Worm (Caenorhabditis elegans) whole organism, young adult: ENCODE results near the gene mig-14.

Experiments
- D2030.7 ChIP-seq: fragments of 200-800 bp; sonication (Bioruptor generic); IDR thresholded peaks from 2 replicates; pipeline ENCODE4 v1.3.6; 2022; ENCODE audit warnings: missing genetic modification reagents, missing genetic modification characterization, missing compliant biosample characterization
- F23B12.7 ChIP-seq: sonication (generic microtip); optimal IDR thresholded peaks from 2 replicates; lab custom pipeline; 2017; ENCODE audit warnings: missing genetic modification characterization, mild to moderate bottlenecking, missing compliant biosample characterization, antibody characterized with exemption, moderate library complexity; ENCODE audit not compliant: insufficient read depth
- F33H1.4 ChIP-seq: fragments of 200-800 bp; sonication (Bioruptor generic); IDR thresholded peaks from 2 replicates; pipeline ENCODE4 v1.3.6; 2022; ENCODE audit warnings: missing genetic modification reagents, missing genetic modification characterization, missing compliant biosample characterization
- F49E8.2 ChIP-seq: sonication (generic microtip); optimal IDR thresholded peaks from 3 replicates; lab custom pipeline; 2017; ENCODE audit warnings: missing genetic modification characterization, mild to moderate bottlenecking, missing compliant biosample characterization, antibody characterized with exemption, moderate library complexity; ENCODE audit not compliant: insufficient read depth
- F57A8.1 ChIP-seq: fragments of 200-800 bp; sonication (Bioruptor generic); optimal IDR thresholded peaks from 2 replicates; lab custom pipeline; 2018; ENCODE audit warnings: mild to moderate bottlenecking, missing genetic modification characterization, moderate library complexity, missing compliant biosample characterization
- Y53F4B.3 ChIP-seq: fragments of 200-800 bp; sonication (Bioruptor generic); IDR thresholded peaks from 2 replicates; pipeline ENCODE4 v1.3.6; 2022; ENCODE audit warnings: missing genetic modification reagents, missing genetic modification characterization, missing compliant biosample characterization
- Y53G8AR.9 ChIP-seq: fragments of 200-800 bp; sonication (Bioruptor generic); conservative IDR thresholded peaks from 2 replicates; pipeline ENCODE4 v1.3.6; 2022; ENCODE audit warnings: missing genetic modification reagents, missing genetic modification characterization, missing compliant biosample characterization
- attf-6 ChIP-seq: fragments of 200-800 bp; sonication (Bioruptor generic); IDR thresholded peaks from 2 replicates; pipeline ENCODE4 v1.3.6; 2022; ENCODE audit warnings: missing genetic modification reagents, missing genetic modification characterization, missing compliant biosample characterization
- bed-2 ChIP-seq: fragments of 200-800 bp; sonication (Bioruptor generic); IDR thresholded peaks from 2 replicates; pipeline ENCODE4 v1.3.6; 2022; ENCODE audit warnings: missing genetic modification reagents, missing genetic modification characterization, missing compliant biosample characterization
- ccch-3 ChIP-seq: fragments of 200-800 bp; sonication (Bioruptor generic); optimal IDR thresholded peaks from 2 replicates; lab custom pipeline; 2018; ENCODE audit warnings: mild to moderate bottlenecking, missing genetic modification characterization, missing compliant biosample characterization
- ceh-58 ChIP-seq: fragments of 200-800 bp; sonication (Bioruptor generic); IDR thresholded peaks from 2 replicates; pipeline ENCODE4 v1.3.6; 2022; ENCODE audit warnings: missing genetic modification characterization, missing compliant biosample characterization
- ceh-91 ChIP-seq: fragments of 200-800 bp; sonication (Bioruptor generic); IDR thresholded peaks from 2 replicates; pipeline ENCODE4 v1.3.6; 2022; ENCODE audit warnings: missing genetic modification reagents, missing genetic modification characterization, missing compliant biosample characterization
- dpl-1 ChIP-seq: fragments of 150-350 bp; optimal IDR thresholded peaks from 2 replicates; lab custom pipeline; 2014; ENCODE audit warnings: missing biosample characterization, missing genetic modification reagents, missing genetic modification characterization
- efl-1 ChIP-seq: fragments of 150-350 bp; optimal IDR thresholded peaks from 2 replicates; lab custom pipeline; 2014; ENCODE audit warnings: missing biosample characterization, missing genetic modification reagents, missing genetic modification characterization
- egl-44 ChIP-seq: fragments of 200-800 bp; sonication (Bioruptor generic); IDR thresholded peaks from 2 replicates; pipeline ENCODE4 v1.3.6; 2022; ENCODE audit warnings: missing genetic modification reagents, missing genetic modification characterization, missing compliant biosample characterization
- ets-4 ChIP-seq: fragments of 200-800 bp; sonication (Bioruptor generic); optimal IDR thresholded peaks from 2 replicates; lab custom pipeline; 2018; ENCODE audit warnings: mild to moderate bottlenecking, missing genetic modification characterization, missing compliant biosample characterization
- lin-40 ChIP-seq: sonication (generic microtip); optimal IDR thresholded peaks from 2 replicates; lab custom pipeline; 2016; ENCODE audit warnings: missing genetic modification characterization, mild to moderate bottlenecking, missing compliant biosample characterization, missing genotype, missing genetic modification reagents
- lin-54 ChIP-seq: fragments of 200-800 bp; sonication (Bioruptor generic); optimal IDR thresholded peaks from 2 replicates; lab custom pipeline; 2018; ENCODE audit warnings: mild to moderate bottlenecking, missing genetic modification characterization, missing compliant biosample characterization
- lsl-1 ChIP-seq: fragments of 200-800 bp; sonication (Bioruptor generic); optimal IDR thresholded peaks from 2 replicates; lab custom pipeline; 2018; ENCODE audit warnings: mild to moderate bottlenecking, missing genetic modification characterization, moderate library complexity, missing compliant biosample characterization
- lsy-27 ChIP-seq: sonication (generic microtip); optimal IDR thresholded peaks from 2 replicates; lab custom pipeline; 2017; ENCODE audit warnings: missing genetic modification characterization, mild to moderate bottlenecking, missing compliant biosample characterization, antibody characterized with exemption, missing genotype, borderline replicate concordance; ENCODE audit not compliant: insufficient read depth
- madf-10 ChIP-seq: sonication (generic microtip); optimal IDR thresholded peaks from 2 replicates; lab custom pipeline; 2016; ENCODE audit warnings: mild to moderate bottlenecking, missing genetic modification characterization, missing compliant biosample characterization
- madf-6 ChIP-seq: fragments of 200-800 bp; sonication (Bioruptor generic); IDR thresholded peaks from 2 replicates; pipeline ENCODE4 v1.3.6; 2022; ENCODE audit warnings: missing genetic modification reagents, missing genetic modification characterization, missing compliant biosample characterization
- madf-8 ChIP-seq: fragments of 200-800 bp; sonication (Bioruptor generic); conservative IDR thresholded peaks from 2 replicates; pipeline ENCODE4 v1.3.6; 2022; ENCODE audit warnings: missing genetic modification reagents, missing genetic modification characterization, missing compliant biosample characterization
- nfyb-1 ChIP-seq: fragments of 200-800 bp; sonication (Bioruptor generic); IDR thresholded peaks from 2 replicates; pipeline ENCODE4 v1.3.6; 2022; ENCODE audit warnings: missing genetic modification reagents, missing genetic modification characterization, missing compliant biosample characterization
- nhr-179 ChIP-seq: sonication (generic microtip); optimal IDR thresholded peaks from 2 replicates; lab custom pipeline; 2016; ENCODE audit warnings: mild to moderate bottlenecking, missing genetic modification characterization, missing compliant biosample characterization
- sdz-38 ChIP-seq: sonication (generic microtip); optimal IDR thresholded peaks from 2 replicates; lab custom pipeline; 2016; ENCODE audit warnings: missing genotype, missing genetic modification characterization, missing compliant biosample characterization
- snpc-4 ChIP-seq, 5 experiments: fragments of 150-350 bp in 1 of 5; sonication (generic microtip) in 4 of 5; optimal IDR thresholded peaks; 2 replicates each; lab custom pipeline; 2014 to 2018; ENCODE audit warnings: missing genetic modification characterization in 5 of 5, missing biosample characterization in 3 of 5, antibody characterized with exemption in 2 of 5, mild to moderate bottlenecking in 2 of 5, missing compliant biosample characterization in 2 of 5, missing genotype in 2 of 5, moderate library complexity in 2 of 5, missing genetic modification reagents in 1 of 5
- tbp1 ChIP-seq: fragments of 200-800 bp; sonication (Bioruptor generic); optimal IDR thresholded peaks from 2 replicates; lab custom pipeline; 2018; ENCODE audit warnings: mild to moderate bottlenecking, missing genetic modification characterization, missing compliant biosample characterization
- xnd-1 ChIP-seq: sonication (generic microtip); optimal IDR thresholded peaks from 2 replicates; lab custom pipeline; 2016; ENCODE audit warnings: missing genotype, missing genetic modification reagents, missing genetic modification characterization, missing compliant biosample characterization
- ztf-18 ChIP-seq: sonication (generic microtip); optimal IDR thresholded peaks from 2 replicates; lab custom pipeline; 2016; ENCODE audit warnings: missing genotype, mild to moderate bottlenecking, missing genetic modification characterization, missing compliant biosample characterization
- ztf-3 ChIP-seq: fragments of 200-800 bp; sonication (Bioruptor generic); optimal IDR thresholded peaks from 2 replicates; lab custom pipeline; 2018; ENCODE audit warnings: mild to moderate bottlenecking, missing genetic modification characterization, missing compliant biosample characterization

Gene mig-14

ce11 chrII:13741449-13741848 lies at the start of gene mig-14:
mig-14 (plus strand) TSS chrII:13741738.
- TF ChIP-seq ztf-18 (tag; lab: Kevin White, UChicago) (no peak), nhr-179 (no peak), ztf-3 (no peak), lin-54 (GFP tag; lab: Kevin White, UChicago) (no peak), nfyb-1 (0 out of 2 replicates have a peak, but pooled peaks have one; percentile 37)

- TF ChIP-seq bed-2 (GFP tag; lab: Robert Waterston, UW): no peak
- peak; percentile 18; the same call in 1 of the 2 replicates for TF ChIP-seq madf-8 (GFP tag; lab: Robert Waterston, UW)
- no peak for TF ChIP-seq Y53G8AR.9 (GFP tag; lab: Robert Waterston, UW)
- TF ChIP-seq dpl-1 (GFP tag; lab: Kevin White, UChicago): no peak
- TF ChIP-seq snpc-4 (GFP tag; optimal IDR thresholded peaks at IDR 0.05; lab: Kevin White, UChicago): no peak
- TF ChIP-seq snpc-4 (tag; optimal IDR thresholded peaks at IDR 0.05; lab: Kevin White, UChicago): peak in 1 of 4 experiments; percentile 8
- TF ChIP-seq ceh-58 (GFP tag; lab: Robert Waterston, UW): no peak
- no peak for TF ChIP-seq F57A8.1 (GFP tag; lab: Kevin White, UChicago)
- TF ChIP-seq madf-6 (GFP tag; lab: Robert Waterston, UW): peak; percentile 57; the same call in 1 of the 2 replicates
- peak; percentile 36 for TF ChIP-seq lsl-1
Measured at ce11 chrII:13694712-13695111, 46.8 kb upstream of the mig-14 start, which contains the start of gene rpoa-1. rpoa-1 (minus strand) TSS chrII:13694795.

ce11 chrII:13695343-13696332 lies 45.9 kb upstream of the mig-14 start, which contains the start of gene kqt-3:
kqt-3 (plus strand) TSS chrII:13696282.
- peak; percentile 36; the same call in 1 of the 2 replicates for TF ChIP-seq ceh-91
- TF ChIP-seq efl-1: peak; percentile 31
- TF ChIP-seq egl-44 (GFP tag; lab: Robert Waterston, UW): no peak
- TF ChIP-seq ets-4 (GFP tag; lab: Kevin White, UChicago): no peak
- no peak for TF ChIP-seq F23B12.7 (tag; lab: Kevin White, UChicago)
- TF ChIP-seq lsy-27 (tag; lab: Kevin White, UChicago): no peak
- peak; percentile 69 for TF ChIP-seq xnd-1 (tag; lab: Kevin White, UChicago)
- TF ChIP-seq D2030.7 (GFP tag; lab: Robert Waterston, UW): peak; percentile 41
- TF ChIP-seq tbp1 (GFP tag; lab: Kevin White, UChicago): no peak
- TF ChIP-seq F33H1.4 (GFP tag; lab: Robert Waterston, UW): peak; percentile 49
- no peak for TF ChIP-seq Y53F4B.3 (GFP tag; lab: Robert Waterston, UW)
- TF ChIP-seq lsl-1: peak; percentile 87
- TF ChIP-seq attf-6 (GFP tag; lab: Robert Waterston, UW): no peak
- TF ChIP-seq madf-10 (tag; lab: Kevin White, UChicago): no peak
- TF ChIP-seq sdz-38: no peak
- no peak for TF ChIP-seq F49E8.2 (tag; lab: Kevin White, UChicago)
- no peak for TF ChIP-seq ztf-18 (tag; lab: Kevin White, UChicago)
- TF ChIP-seq madf-8 (GFP tag; lab: Robert Waterston, UW): peak; percentile 57
- TF ChIP-seq madf-6 (GFP tag; lab: Robert Waterston, UW): peak; percentile 69
- TF ChIP-seq lin-40 (tag; lab: Kevin White, UChicago): no peak
- no peak for TF ChIP-seq ccch-3 (GFP tag; lab: Kevin White, UChicago)
